Fruit fly (Drosophila melanogaster) whole organism, adult: ENCODE data around the gene CG8051.

ENCODE experiments used
- CG11617 ChIP-seq: fragments of 200-800 bp; sonication (Bioruptor generic); optimal IDR thresholded peaks from 2 replicates; lab custom pipeline; 2017; ENCODE audit warnings: mild to moderate bottlenecking, missing biosample characterization, missing genetic modification reagents, missing genetic modification characterization
- CG12768 ChIP-seq: fragments of 200-800 bp; sonication (Bioruptor generic); optimal IDR thresholded peaks from 2 replicates; lab custom pipeline; 2017; ENCODE audit warnings: missing biosample characterization, missing genetic modification characterization, mild to moderate bottlenecking, moderate library complexity, missing genetic modification reagents
- CG14711 ChIP-seq: fragments of 200-800 bp; sonication (Bioruptor generic); optimal IDR thresholded peaks from 2 replicates; lab custom pipeline; 2018; ENCODE audit warnings: missing biosample characterization, mild to moderate bottlenecking, missing genetic modification characterization, moderate library complexity
- CG1620 ChIP-seq: fragments of 200-800 bp; sonication (Bioruptor generic); optimal IDR thresholded peaks from 2 replicates; lab custom pipeline; 2016; ENCODE audit warnings: missing biosample characterization, missing genetic modification characterization
- CG33017 ChIP-seq: fragments of 200-800 bp; sonication (Bioruptor generic); optimal IDR thresholded peaks from 2 replicates; lab custom pipeline; 2018; ENCODE audit warnings: missing biosample characterization, mild to moderate bottlenecking, missing genetic modification characterization, moderate library complexity
- CG5204 ChIP-seq: fragments of 200-800 bp; sonication (Bioruptor generic); optimal IDR thresholded peaks from 2 replicates; lab custom pipeline; 2016; ENCODE audit warnings: missing biosample characterization, missing genetic modification characterization
- CG7045 ChIP-seq: fragments of 200-800 bp; sonication (Bioruptor generic); optimal IDR thresholded peaks from 2 replicates; lab custom pipeline; 2017; ENCODE audit warnings: missing biosample characterization, mild to moderate bottlenecking, missing genetic modification characterization
- CG7101 ChIP-seq: fragments of 200-800 bp; sonication (Bioruptor generic); optimal IDR thresholded peaks from 2 replicates; lab custom pipeline; 2018; ENCODE audit warnings: missing biosample characterization, mild to moderate bottlenecking, missing genetic modification characterization, moderate library complexity
- Clk ChIP-seq: fragments of 200-800 bp; sonication (Bioruptor generic); optimal IDR thresholded peaks from 2 replicates; lab custom pipeline; 2017; ENCODE audit warnings: missing biosample characterization, missing genetic modification characterization
- Crg-1 ChIP-seq: fragments of 200-800 bp; sonication (Bioruptor generic); optimal IDR thresholded peaks from 2 replicates; lab custom pipeline; 2016; ENCODE audit warnings: missing biosample characterization, missing genetic modification characterization
- Hr96 ChIP-seq: fragments of 200-800 bp; sonication (Bioruptor generic); optimal IDR thresholded peaks from 2 replicates; lab custom pipeline; 2016; ENCODE audit warnings: missing biosample characterization, missing genetic modification characterization
- Mnt ChIP-seq: fragments of 200-800 bp; sonication (Bioruptor generic); optimal IDR thresholded peaks from 2 replicates; lab custom pipeline; 2016; ENCODE audit warnings: missing biosample characterization, mild to moderate bottlenecking, missing genetic modification characterization
- bab1 ChIP-seq: fragments of 200-800 bp; sonication (Bioruptor generic); optimal IDR thresholded peaks from 3 replicates; lab custom pipeline; 2019; ENCODE audit warnings: missing biosample characterization, mild to moderate bottlenecking, missing genetic modification characterization, moderate library complexity
- cic ChIP-seq: fragments of 200-800 bp; sonication (Bioruptor generic); optimal IDR thresholded peaks from 2 replicates; lab custom pipeline; 2017; ENCODE audit warnings: missing biosample characterization, mild to moderate bottlenecking, missing genetic modification characterization, moderate library complexity
- cnc ChIP-seq, 2 experiments: fragments of >200 bp; optimal IDR thresholded peaks; 2 replicates each; lab custom pipeline; 2017
- kay ChIP-seq: fragments of 200-800 bp; sonication (Bioruptor generic); peaks from one replicate; lab custom pipeline; 2016; ENCODE audit warnings: missing biosample characterization, missing genetic modification characterization, borderline replicate concordance
- ovo ChIP-seq: fragments of 200-800 bp; sonication (Bioruptor generic); optimal IDR thresholded peaks from 2 replicates; lab custom pipeline; 2016; ENCODE audit warnings: missing biosample characterization, missing genetic modification characterization
- pad ChIP-seq: fragments of 200-800 bp; sonication (Bioruptor generic); optimal IDR thresholded peaks from 3 replicates; lab custom pipeline; 2017; ENCODE audit warnings: missing biosample characterization, missing genetic modification characterization, mild to moderate bottlenecking, moderate library complexity, missing genetic modification reagents
- tj ChIP-seq: fragments of 200-800 bp; sonication (Bioruptor generic); optimal IDR thresholded peaks from 3 replicates; lab custom pipeline; 2017; ENCODE audit warnings: missing biosample characterization, mild to moderate bottlenecking, missing genetic modification characterization, moderate library complexity
- toe ChIP-seq: fragments of 200-800 bp; sonication (Bioruptor generic); optimal IDR thresholded peaks from 2 replicates; lab custom pipeline; 2016; ENCODE audit warnings: missing biosample characterization, missing genetic modification characterization

Gene CG8051

dm6 chrX:19268484-19269068, 39.1 kb downstream of the CG8051 start, which contains the start of gene CG8010:
Gene CG8010 (minus strand): TSS chrX:19268896.
- TF ChIP-seq kay (GFP tag; lab: Kevin White, UChicago) = no peak
- TF ChIP-seq CG33017 (tag; lab: Kevin White, UChicago) = no peak
- TF ChIP-seq CG1620 (GFP tag; lab: Kevin White, UChicago) = peak; percentile 24
- TF ChIP-seq CG12768 = no peak
- TF ChIP-seq CG14711 (tag; lab: Kevin White, UChicago) = no peak
- peak; percentile 32 for TF ChIP-seq cic (GFP tag; lab: Kevin White, UChicago)
- TF ChIP-seq ovo (GFP tag; lab: Kevin White, UChicago) = no peak
- TF ChIP-seq CG11617 (GFP tag; lab: Kevin White, UChicago) = peak; percentile 48
- peak; percentile 34 for TF ChIP-seq pad (GFP tag; lab: Kevin White, UChicago)
- no peak for TF ChIP-seq cnc (optimal IDR thresholded peaks at IDR 0.05; lab: Kevin White, UChicago)
- TF ChIP-seq Mnt (GFP tag; lab: Kevin White, UChicago) = peak; percentile 95
- no peak for TF ChIP-seq CG5204 (GFP tag; lab: Kevin White, UChicago)
- no peak for TF ChIP-seq Clk (GFP tag; lab: Kevin White, UChicago)
- peak; percentile 44 for TF ChIP-seq bab1 (GFP tag; lab: Kevin White, UChicago)
- TF ChIP-seq CG7045 (GFP tag; lab: Kevin White, UChicago) = no peak
- TF ChIP-seq Hr96 = no peak
- peak; percentile 50 for TF ChIP-seq Crg-1
- no peak for TF ChIP-seq toe (GFP tag; lab: Kevin White, UChicago)
- TF ChIP-seq tj (GFP tag; lab: Kevin White, UChicago) = peak; percentile 97
- peak; percentile 50 for TF ChIP-seq CG7101 (tag; lab: Kevin White, UChicago)

- TF ChIP-seq tj (GFP tag; lab: Kevin White, UChicago) (no peak), CG11617 (GFP tag; lab: Kevin White, UChicago) (no peak), Mnt (GFP tag; lab: Kevin White, UChicago) (peak; percentile 18)
These were observed 41.8 kb downstream of the CG8051 start for dm6 chrX:19265802-19266479.

- TF ChIP-seq ovo (GFP tag; lab: Kevin White, UChicago) = no peak
- TF ChIP-seq CG5204 (GFP tag; lab: Kevin White, UChicago) = no peak
- TF ChIP-seq CG14711 (tag; lab: Kevin White, UChicago) = no peak
- no peak for TF ChIP-seq tj (GFP tag; lab: Kevin White, UChicago)
- no peak for TF ChIP-seq CG12768
- TF ChIP-seq Hr96 = no peak
- no peak for TF ChIP-seq Mnt (GFP tag; lab: Kevin White, UChicago)
- TF ChIP-seq Crg-1 = no peak
- no peak for TF ChIP-seq CG7045 (GFP tag; lab: Kevin White, UChicago)
- TF ChIP-seq Clk (GFP tag; lab: Kevin White, UChicago) = no peak
- no peak for TF ChIP-seq cnc (optimal IDR thresholded peaks at IDR 0.05; lab: Kevin White, UChicago)
- no peak for TF ChIP-seq bab1 (GFP tag; lab: Kevin White, UChicago)
- no peak for TF ChIP-seq pad (GFP tag; lab: Kevin White, UChicago)
- no peak for TF ChIP-seq CG1620 (GFP tag; lab: Kevin White, UChicago)
- no peak for TF ChIP-seq CG7101 (tag; lab: Kevin White, UChicago)
- TF ChIP-seq cic (GFP tag; lab: Kevin White, UChicago) = no peak
These were observed 43.3 kb downstream of the CG8051 start for dm6 chrX:19264396-19264795.

dm6 chrX:19262553-19262952, 45.2 kb downstream of the CG8051 start:
- TF ChIP-seq Mnt (GFP tag; lab: Kevin White, UChicago) (no peak), CG7101 (tag; lab: Kevin White, UChicago) (peak; percentile 15), bab1 (GFP tag; lab: Kevin White, UChicago) (peak; percentile 41), CG11617 (GFP tag; lab: Kevin White, UChicago) (no peak), tj (GFP tag; lab: Kevin White, UChicago) (no peak), kay (GFP tag; lab: Kevin White, UChicago) (no peak)

dm6 chrX:19261528-19262102, 46.1 kb downstream of the CG8051 start, which contains the start of gene Vav:
Gene Vav (plus strand): TSS chrX:19261820.
- TF ChIP-seq CG12768 (no peak), bab1 (GFP tag; lab: Kevin White, UChicago) (peak; percentile 52), CG11617 (GFP tag; lab: Kevin White, UChicago) (no peak), Clk (GFP tag; lab: Kevin White, UChicago) (no peak), Hr96 (no peak), CG33017 (tag; lab: Kevin White, UChicago) (no peak), CG7045 (GFP tag; lab: Kevin White, UChicago) (no peak), CG1620 (GFP tag; lab: Kevin White, UChicago) (no peak), ovo (GFP tag; lab: Kevin White, UChicago) (no peak), CG14711 (tag; lab: Kevin White, UChicago) (no peak), kay (GFP tag; lab: Kevin White, UChicago) (no peak), pad (GFP tag; lab: Kevin White, UChicago) (no peak), tj (GFP tag; lab: Kevin White, UChicago) (peak; percentile 15), toe (GFP tag; lab: Kevin White, UChicago) (no peak), Mnt (GFP tag; lab: Kevin White, UChicago) (no peak), Crg-1 (no peak), cnc (optimal IDR thresholded peaks at IDR 0.05; lab: Kevin White, UChicago) (no peak), CG7101 (tag; lab: Kevin White, UChicago) (no peak)
